Worm (Caenorhabditis elegans) whole organism, young adult: ENCODE measurements around the gene F56C9.6.

Experiments
- B0035.1 ChIP-seq: sonication (generic microtip); optimal IDR thresholded peaks from 2 replicates; lab custom pipeline; 2016; ENCODE audit warnings: missing genetic modification characterization, mild to moderate bottlenecking, missing compliant biosample characterization, missing genotype, missing genetic modification reagents
- hmg-20 ChIP-seq: fragments of 200-800 bp; sonication (Bioruptor generic); IDR thresholded peaks from 2 replicates; pipeline ENCODE4 v1.3.6; 2022; ENCODE audit warnings: missing genetic modification reagents, missing genetic modification characterization, missing compliant biosample characterization
- hsf-1 ChIP-seq: fragments of 200-800 bp; sonication (Bioruptor generic); IDR thresholded peaks from 2 replicates; pipeline ENCODE4 v1.3.6; 2022; ENCODE audit warnings: missing genetic modification reagents, missing genetic modification characterization, missing compliant biosample characterization
- lin-40 ChIP-seq: sonication (generic microtip); optimal IDR thresholded peaks from 2 replicates; lab custom pipeline; 2016; ENCODE audit warnings: missing genetic modification characterization, mild to moderate bottlenecking, missing compliant biosample characterization, missing genotype, missing genetic modification reagents
- nfya-1 ChIP-seq: sonication (generic microtip); optimal IDR thresholded peaks from 2 replicates; lab custom pipeline; 2017; ENCODE audit warnings: antibody characterized with exemption, missing compliant biosample characterization, missing genetic modification characterization, borderline replicate concordance; ENCODE audit not compliant: insufficient read depth
- unc-130 ChIP-seq: sonication (generic microtip); optimal IDR thresholded peaks from 2 replicates; lab custom pipeline; 2016; ENCODE audit warnings: missing genetic modification reagents, missing genetic modification characterization, missing compliant biosample characterization
- unc-62 ChIP-seq: fragments of 150-350 bp; optimal IDR thresholded peaks from 2 replicates; lab custom pipeline; 2014; ENCODE audit warnings: missing biosample characterization, missing genetic modification reagents, missing genetic modification characterization

- TF ChIP-seq nfya-1 (tag; lab: Kevin White, UChicago), result no peak
- no peak for TF ChIP-seq unc-130
- no peak for TF ChIP-seq B0035.1
- TF ChIP-seq unc-62 (GFP tag; lab: Kevin White, UChicago), result no peak
- no peak for TF ChIP-seq hsf-1 (GFP tag; lab: Robert Waterston, UW)
- TF ChIP-seq hmg-20 (GFP tag; lab: Robert Waterston, UW), result no peak
- TF ChIP-seq lin-40 (tag; lab: Kevin White, UChicago), result no peak
These were observed 3.9 kb upstream of the F56C9.6 start for ce11 chrIII:7314473-7314872.
